Worm (Caenorhabditis elegans): Measurements from ENCODE around the gene piga-1.

- no peak for TF ChIP-seq W03F9.2 (tag; optimal IDR thresholded peaks at IDR 0.05)
- TF ChIP-seq him-1 (tag; optimal IDR thresholded peaks at IDR 0.05) = no peak
Measured at ce11 chrII:8610085-8610484, 51.4 kb downstream of the piga-1 start, which contains the start of gene F28C6.9.

Measured in whole organism, L4/young adult.